Fruit fly (Drosophila melanogaster): ENCODE results near the gene AOX2.

Gene AOX2

dm6 chr3R:15542314-15542713, at the start of gene AOX2:
Gene AOX2 (minus strand): TSS chr3R:15542414.
- no peak for TF ChIP-seq CTCF (optimal IDR thresholded peaks at IDR 0.05)
- no peak for TF ChIP-seq CG8478 (optimal IDR thresholded peaks at IDR 0.05)

dm6 chr3R:15588567-15589321, 46.5 kb upstream of the AOX2 start:
- TF ChIP-seq CTCF (optimal IDR thresholded peaks at IDR 0.05) (no peak), CG8478 (optimal IDR thresholded peaks at IDR 0.05) (no peak)

- TF ChIP-seq CG8478 (optimal IDR thresholded peaks at IDR 0.05) (no peak), CTCF (optimal IDR thresholded peaks at IDR 0.05) (no peak)
These were observed 45.3 kb upstream of the AOX2 start for dm6 chr3R:15587491-15587890.

dm6 chr3R:15584523-15585149, 42.4 kb upstream of the AOX2 start:
- TF ChIP-seq CG8478 (optimal IDR thresholded peaks at IDR 0.05), result no peak
- TF ChIP-seq CTCF (optimal IDR thresholded peaks at IDR 0.05), result no peak

- TF ChIP-seq CTCF (optimal IDR thresholded peaks at IDR 0.05), result no peak
- TF ChIP-seq CG8478 (optimal IDR thresholded peaks at IDR 0.05), result no peak
These were observed 41.2 kb upstream of the AOX2 start for dm6 chr3R:15583447-15583846.

dm6 chr3R:15582526-15583155, 40.4 kb upstream of the AOX2 start:
- TF ChIP-seq CTCF (optimal IDR thresholded peaks at IDR 0.05) (no peak), CG8478 (optimal IDR thresholded peaks at IDR 0.05) (no peak)

- TF ChIP-seq CTCF (optimal IDR thresholded peaks at IDR 0.05), result no peak
- TF ChIP-seq CG8478 (optimal IDR thresholded peaks at IDR 0.05), result no peak
These were observed 38.5 kb upstream of the AOX2 start for dm6 chr3R:15580719-15581118.

- TF ChIP-seq CG8478 (optimal IDR thresholded peaks at IDR 0.05), result no peak
- TF ChIP-seq CTCF (optimal IDR thresholded peaks at IDR 0.05), result no peak
These were observed 37.5 kb upstream of the AOX2 start for dm6 chr3R:15579693-15580092.

dm6 chr3R:15568569-15568968, 26.4 kb upstream of the AOX2 start:
- no peak for TF ChIP-seq CTCF (optimal IDR thresholded peaks at IDR 0.05)
- TF ChIP-seq CG8478 (optimal IDR thresholded peaks at IDR 0.05), result no peak

dm6 chr3R:15567913-15568312, 25.7 kb upstream of the AOX2 start:
- TF ChIP-seq CG8478 (optimal IDR thresholded peaks at IDR 0.05) (no peak), CTCF (optimal IDR thresholded peaks at IDR 0.05) (no peak)

dm6 chr3R:15566948-15567347, 24.7 kb upstream of the AOX2 start:
- TF ChIP-seq CG8478 (optimal IDR thresholded peaks at IDR 0.05) (no peak), CTCF (optimal IDR thresholded peaks at IDR 0.05) (no peak)

dm6 chr3R:15566340-15566739, 24.1 kb upstream of the AOX2 start:
- TF ChIP-seq CTCF (optimal IDR thresholded peaks at IDR 0.05) (no peak), CG8478 (optimal IDR thresholded peaks at IDR 0.05) (no peak)

- TF ChIP-seq CTCF (optimal IDR thresholded peaks at IDR 0.05), result no peak
- TF ChIP-seq CG8478 (optimal IDR thresholded peaks at IDR 0.05), result no peak
These were observed 15.1 kb upstream of the AOX2 start for dm6 chr3R:15557308-15557707.

dm6 chr3R:15556524-15556923, 14.3 kb upstream of the AOX2 start:
- TF ChIP-seq CG8478 (optimal IDR thresholded peaks at IDR 0.05) (no peak), CTCF (optimal IDR thresholded peaks at IDR 0.05) (no peak)

- TF ChIP-seq CTCF (optimal IDR thresholded peaks at IDR 0.05), result no peak
- TF ChIP-seq CG8478 (optimal IDR thresholded peaks at IDR 0.05), result no peak
These were observed 12.5 kb upstream of the AOX2 start for dm6 chr3R:15554733-15555132.

dm6 chr3R:15553566-15553965, 11.4 kb upstream of the AOX2 start:
- TF ChIP-seq CG8478 (optimal IDR thresholded peaks at IDR 0.05) (no peak), CTCF (optimal IDR thresholded peaks at IDR 0.05) (no peak)
